Fruit fly (Drosophila melanogaster) whole organism, pupa: ENCODE results near the gene CG14113.

Experiments used
- CG10348 ChIP-seq: fragments of 200-800 bp; sonication (Bioruptor generic); IDR thresholded peaks from 2 replicates; pipeline ENCODE4 v1.3.6; 2022; ENCODE audit warnings: missing biosample characterization, missing genetic modification characterization
- CG12605 ChIP-seq: fragments of 200-800 bp; sonication (Bioruptor generic); IDR thresholded peaks from 2 replicates; pipeline ENCODE4 v1.3.6; 2022; ENCODE audit warnings: missing biosample characterization, missing genetic modification characterization
- CG32121 ChIP-seq: fragments of 200-800 bp; sonication (Bioruptor generic); IDR thresholded peaks from 2 replicates; pipeline ENCODE4 v1.3.6; 2022; ENCODE audit warnings: missing biosample characterization, missing genetic modification characterization
- CG4496 ChIP-seq: fragments of 200-800 bp; sonication (Bioruptor generic); IDR thresholded peaks from 3 replicates; pipeline ENCODE4 v1.3.6; 2022; ENCODE audit warnings: missing biosample characterization, missing genetic modification characterization
- EcR ChIP-seq: fragments of 200-800 bp; sonication (Bioruptor generic); optimal IDR thresholded peaks from 3 replicates; lab custom pipeline; 2019; ENCODE audit warnings: missing biosample characterization, missing genetic modification characterization, mild to moderate bottlenecking, moderate library complexity, missing genetic modification reagents
- Pif1B ChIP-seq: fragments of 200-800 bp; sonication (Bioruptor generic); optimal IDR thresholded peaks from 3 replicates; lab custom pipeline; 2016; ENCODE audit warnings: missing biosample characterization, missing genetic modification characterization
- gl ChIP-seq: fragments of 200-800 bp; sonication (Bioruptor generic); optimal IDR thresholded peaks from 2 replicates; lab custom pipeline; 2018; ENCODE audit warnings: missing biosample characterization, mild to moderate bottlenecking, missing genetic modification characterization

DNA sequence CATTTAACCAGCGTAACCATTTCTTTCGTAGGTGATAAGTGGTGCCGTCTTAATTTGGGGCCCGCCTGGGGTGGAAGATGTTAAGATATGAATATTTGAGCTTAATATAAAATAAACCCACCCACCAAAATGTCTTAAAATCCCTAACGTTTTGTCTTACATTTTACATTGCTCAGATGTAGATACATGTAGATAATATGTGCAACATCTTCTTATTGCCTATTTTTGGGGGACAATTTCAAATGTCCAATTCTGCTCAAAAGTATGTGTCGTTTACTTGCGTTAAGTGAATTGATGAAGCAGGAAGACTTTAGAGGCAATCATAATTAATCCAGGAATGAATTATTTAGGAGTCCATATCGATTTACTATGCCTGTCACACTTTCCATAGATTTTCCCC, 27.1 kb upstream of the CG14113 start:
- TF ChIP-seq CG12605 (GFP tag; lab: Robert Waterston, UW) (no peak), CG32121 (no peak), CG10348 (no peak), Pif1B (no peak), EcR (GFP tag; lab: Kevin White, UChicago) (no peak), gl (tag; lab: Kevin White, UChicago) (no peak), CG4496 (GFP tag; lab: Robert Waterston, UW) (no peak)
